Fruit fly (Drosophila melanogaster): ENCODE data around the gene Tsp5D.

dm6 chrX:6109872-6110271 is 35.2 kb upstream of the Tsp5D start:
- TF ChIP-seq psq (GFP tag; optimal IDR thresholded peaks at IDR 0.05) (no peak), CG9705 (GFP tag; optimal IDR thresholded peaks at IDR 0.05) (no peak), brk (GFP tag; optimal IDR thresholded peaks at IDR 0.05) (no peak), OdsH (GFP tag; optimal IDR thresholded peaks at IDR 0.05) (no peak), fru (GFP tag; optimal IDR thresholded peaks at IDR 0.05) (no peak), jim (GFP tag; optimal IDR thresholded peaks at IDR 0.05) (no peak), rgr (GFP tag; optimal IDR thresholded peaks at IDR 0.05) (no peak), foxo (GFP tag; optimal IDR thresholded peaks at IDR 0.05) (no peak), Abd-B (GFP tag; optimal IDR thresholded peaks at IDR 0.05) (no peak), Rel (GFP tag; optimal IDR thresholded peaks at IDR 0.05) (no peak), Rel (tag; optimal IDR thresholded peaks at IDR 0.05) (no peak), woc (GFP tag; optimal IDR thresholded peaks at IDR 0.05) (no peak), h (GFP tag; optimal IDR thresholded peaks at IDR 0.05) (no peak), br (GFP tag; optimal IDR thresholded peaks at IDR 0.05) (no peak)

All from whole organism, wandering third instar larva.